Worm (Caenorhabditis elegans): ENCODE results near the gene str-112.

The str-112 gene

DNA sequence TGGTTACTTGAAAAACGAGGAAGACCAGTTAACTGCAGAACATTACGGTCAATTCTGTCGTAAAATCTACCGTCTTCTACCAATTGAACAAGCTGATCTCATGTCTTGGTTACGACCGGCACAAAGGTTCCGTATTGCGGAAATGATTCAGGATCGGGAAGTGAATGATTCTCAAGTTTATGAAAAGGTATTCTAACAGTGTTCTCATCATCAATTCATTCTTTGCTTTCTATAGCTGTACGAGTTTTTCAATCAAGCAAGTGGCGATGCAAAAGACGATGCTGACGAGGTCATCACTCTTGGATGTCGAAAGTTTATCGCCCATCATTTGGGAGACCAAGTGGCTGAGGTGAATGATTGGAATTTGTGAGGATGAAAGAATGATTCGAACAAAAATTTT, 50.9 kb downstream of the str-112 start:
- no peak for TF ChIP-seq mdl-1 (tag; optimal IDR thresholded peaks at IDR 0.05)
